ENCODE assay signal across 2 fruit fly cellular contexts in genomic region chr3R:4992227-4992737, dm6.
TF ChIP-seq lines count a peak whose summit lies in the region.

No protein-coding gene starts in this region.

TF ChIP-seq in whole organism, embryonic, 481 proteins besides CTCF, POLR2A, EP300 and RAD21 (continued from another document and continues in another):
- TF ChIP-seq slp2 (GFP tag; optimal IDR thresholded peaks at IDR 0.05; lab: Kevin White, UChicago), result no peak
- no peak for TF ChIP-seq Mrtf (GFP tag; IDR thresholded peaks at IDR 0.05; lab: Robert Waterston, UW)
- peak; percentile 37 for TF ChIP-seq Nf-YB (GFP tag; optimal IDR thresholded peaks at IDR 0.05; lab: Kevin White, UChicago)
- no peak for TF ChIP-seq eyg (GFP tag; optimal IDR thresholded peaks at IDR 0.05; lab: Kevin White, UChicago)
- TF ChIP-seq Hmr (GFP tag; optimal IDR thresholded peaks at IDR 0.05; lab: Kevin White, UChicago), result peak; percentile 25
- peak; percentile 16 for TF ChIP-seq oc (tag; optimal IDR thresholded peaks at IDR 0.05; lab: Kevin White, UChicago)
- no peak for TF ChIP-seq CG6854 (GFP tag; optimal IDR thresholded peaks at IDR 0.05; lab: Kevin White, UChicago)
- no peak for TF ChIP-seq Dek (tag; optimal IDR thresholded peaks at IDR 0.05; lab: Kevin White, UChicago)
- peak; percentile 70 for TF ChIP-seq CrebB (tag; optimal IDR thresholded peaks at IDR 0.05; lab: Kevin White, UChicago)
- TF ChIP-seq CG4328 (GFP tag; optimal IDR thresholded peaks at IDR 0.05; lab: Kevin White, UChicago), result peak; percentile 48
- TF ChIP-seq CG11504 (tag; optimal IDR thresholded peaks at IDR 0.05; lab: Kevin White, UChicago), result peak; percentile 41
- TF ChIP-seq D (optimal IDR thresholded peaks at IDR 0.05; lab: Kevin White, UChicago), result no peak
- TF ChIP-seq D (GFP tag; optimal IDR thresholded peaks at IDR 0.05; lab: Kevin White, UChicago), result peak; percentile 69
- TF ChIP-seq Atf6 (GFP tag; IDR thresholded peaks at IDR 0.05; lab: Robert Waterston, UW), result no peak
- TF ChIP-seq CG17385 (GFP tag; optimal IDR thresholded peaks at IDR 0.05; lab: Kevin White, UChicago), result peak; percentile 39
- TF ChIP-seq tup (GFP tag; optimal IDR thresholded peaks at IDR 0.05; lab: Kevin White, UChicago), result peak; percentile 56
- peak; percentile 45 for TF ChIP-seq CG8924 (tag; optimal IDR thresholded peaks at IDR 0.05; lab: Kevin White, UChicago)
- peak; percentile 14 for TF ChIP-seq CG10147 (GFP tag; optimal IDR thresholded peaks at IDR 0.05; lab: Kevin White, UChicago)
- no peak for TF ChIP-seq HmgD (GFP tag; optimal IDR thresholded peaks at IDR 0.05; lab: Kevin White, UChicago)
- no peak for TF ChIP-seq gsb (GFP tag; IDR thresholded peaks at IDR 0.05; lab: Robert Waterston, UW)
- no peak for TF ChIP-seq MBD-R2 (GFP tag; IDR thresholded peaks at IDR 0.05; lab: Robert Waterston, UW)
- TF ChIP-seq caup (GFP tag; optimal IDR thresholded peaks at IDR 0.05; lab: Kevin White, UChicago; ENCODE audit: severe bottlenecking), result peak; percentile 79
- TF ChIP-seq CG11696 (GFP tag; IDR thresholded peaks at IDR 0.05; lab: Robert Waterston, UW), result 0 out of 2 replicates have a peak, but pooled peaks have one; percentile 32
- peak; percentile 90 for TF ChIP-seq sd (tag; optimal IDR thresholded peaks at IDR 0.05; lab: Kevin White, UChicago)
- no peak for TF ChIP-seq CG12391 (tag; optimal IDR thresholded peaks at IDR 0.05; lab: Kevin White, UChicago)
- peak; percentile 63 for TF ChIP-seq cad (GFP tag; optimal IDR thresholded peaks at IDR 0.05; lab: Kevin White, UChicago)
- TF ChIP-seq Camta (GFP tag; optimal IDR thresholded peaks at IDR 0.05; lab: Kevin White, UChicago), result peak; percentile 34
- 0 out of 4 replicates have a peak, but pooled peaks have one; percentile 49 for TF ChIP-seq chinmo (GFP tag; IDR thresholded peaks at IDR 0.05; lab: Robert Waterston, UW; ENCODE audit: partially characterized antibody)
- TF ChIP-seq dysf (GFP tag; IDR thresholded peaks at IDR 0.05; lab: Robert Waterston, UW), result peak; percentile 40; the same call in 1 of the 3 replicates
- no peak for TF ChIP-seq zf30C (GFP tag; optimal IDR thresholded peaks at IDR 0.05; lab: Kevin White, UChicago)
- TF ChIP-seq dmrt99B (tag; optimal IDR thresholded peaks at IDR 0.05; lab: Kevin White, UChicago), result peak; percentile 58
- TF ChIP-seq Aef1 (GFP tag; IDR thresholded peaks at IDR 0.05; lab: Robert Waterston, UW), result no peak
- TF ChIP-seq H2.0 (GFP tag; IDR thresholded peaks at IDR 0.05; lab: Robert Waterston, UW), result 0 out of 2 replicates have a peak, but pooled peaks have one; percentile 10
- no peak for TF ChIP-seq CG5245 (GFP tag; optimal IDR thresholded peaks at IDR 0.05; lab: Kevin White, UChicago)
- 0 out of 3 replicates have a peak, but pooled peaks have one; percentile 13 for TF ChIP-seq z (GFP tag; IDR thresholded peaks at IDR 0.05; lab: Robert Waterston, UW)
- TF ChIP-seq hkb (optimal IDR thresholded peaks at IDR 0.05; lab: Kevin White, UChicago), result no peak
- 0 out of 2 replicates have a peak, but pooled peaks have one; percentile 16 for TF ChIP-seq hkb (GFP tag; IDR thresholded peaks at IDR 0.05; lab: Robert Waterston, UW)
- no peak for TF ChIP-seq her (GFP tag; optimal IDR thresholded peaks at IDR 0.05; lab: Kevin White, UChicago)
- peak; percentile 47 for TF ChIP-seq jumu (GFP tag; optimal IDR thresholded peaks at IDR 0.05; lab: Kevin White, UChicago)
- TF ChIP-seq zfh2 (GFP tag; optimal IDR thresholded peaks at IDR 0.05; lab: Kevin White, UChicago), result no peak
- TF ChIP-seq CG3838 (GFP tag; optimal IDR thresholded peaks at IDR 0.05; lab: Kevin White, UChicago), result peak; percentile 16
- TF ChIP-seq CG10209 (GFP tag; optimal IDR thresholded peaks at IDR 0.05; lab: Kevin White, UChicago), result peak; percentile 64
- no peak for TF ChIP-seq CG1602 (GFP tag; optimal IDR thresholded peaks at IDR 0.05; lab: Kevin White, UChicago)
- TF ChIP-seq YL-1 (GFP tag; optimal IDR thresholded peaks at IDR 0.05; lab: Kevin White, UChicago), result no peak
- peak; percentile 73 for TF ChIP-seq CG2875 (GFP tag; optimal IDR thresholded peaks at IDR 0.05; lab: Kevin White, UChicago)
- peak; percentile 36 for TF ChIP-seq CG17186 (GFP tag; optimal IDR thresholded peaks at IDR 0.05; lab: Kevin White, UChicago)
- no peak for TF ChIP-seq Gug (GFP tag; IDR thresholded peaks at IDR 0.05; lab: Robert Waterston, UW)
- TF ChIP-seq tin (GFP tag; optimal IDR thresholded peaks at IDR 0.05; lab: Kevin White, UChicago), result no peak
- TF ChIP-seq CG7786 (GFP tag; optimal IDR thresholded peaks at IDR 0.05; lab: Kevin White, UChicago), result no peak
- TF ChIP-seq CG33213 (GFP tag; optimal IDR thresholded peaks at IDR 0.05; lab: Kevin White, UChicago), result no peak
- TF ChIP-seq CG32772 (GFP tag; IDR thresholded peaks at IDR 0.05; lab: Robert Waterston, UW), result no peak
- peak; percentile 33 for TF ChIP-seq CG13775 (GFP tag; optimal IDR thresholded peaks at IDR 0.05; lab: Kevin White, UChicago)
- TF ChIP-seq crol (GFP tag; IDR thresholded peaks at IDR 0.05; lab: Robert Waterston, UW), result peak; percentile 98
- no peak for TF ChIP-seq Fer3 (tag; optimal IDR thresholded peaks at IDR 0.05; lab: Kevin White, UChicago)
- peak; percentile 1 for TF ChIP-seq CG1603 (tag; optimal IDR thresholded peaks at IDR 0.05; lab: Kevin White, UChicago)
- peak; percentile 19 for TF ChIP-seq HHEX (GFP tag; optimal IDR thresholded peaks at IDR 0.05; lab: Kevin White, UChicago)
- TF ChIP-seq CG2678 (tag; optimal IDR thresholded peaks at IDR 0.05; lab: Kevin White, UChicago), result peak; percentile 60
- peak; percentile 82 for TF ChIP-seq sens-2 (GFP tag; IDR thresholded peaks at IDR 0.05; lab: Robert Waterston, UW)
- no peak for TF ChIP-seq CG11560 (tag; IDR thresholded peaks at IDR 0.05; lab: Robert Waterston, UW)
- no peak for TF ChIP-seq Trl (optimal IDR thresholded peaks at IDR 0.05; lab: Kevin White, UChicago)
- TF ChIP-seq Trl (GFP tag; optimal IDR thresholded peaks at IDR 0.05; lab: Kevin White, UChicago), result peak; percentile 31
- peak; percentile 95; the same call in 2 of the 3 replicates for TF ChIP-seq CG2199 (GFP tag; IDR thresholded peaks at IDR 0.05; lab: Robert Waterston, UW)
- TF ChIP-seq Xrp1 (GFP tag; IDR thresholded peaks at IDR 0.05; lab: Robert Waterston, UW), result peak; percentile 69
- no peak for TF ChIP-seq chn (GFP tag; optimal IDR thresholded peaks at IDR 0.05; lab: Kevin White, UChicago)
- no peak for TF ChIP-seq CG16815 (GFP tag; optimal IDR thresholded peaks at IDR 0.05; lab: Kevin White, UChicago)
- TF ChIP-seq CG8359 (GFP tag; optimal IDR thresholded peaks at IDR 0.05; lab: Kevin White, UChicago; ENCODE audit: borderline replicate concordance), result peak; percentile 46

TF ChIP-seq in whole organism, prepupa, 60 proteins besides CTCF, POLR2A, EP300 and RAD21 (continued from another document):
- TF ChIP-seq Hr39 (GFP tag; optimal IDR thresholded peaks at IDR 0.05; lab: Kevin White, UChicago) (no peak), CG7368 (GFP tag; optimal IDR thresholded peaks at IDR 0.05; lab: Kevin White, UChicago) (no peak), topi (GFP tag; optimal IDR thresholded peaks at IDR 0.05; lab: Kevin White, UChicago) (no peak), fkh (GFP tag; optimal IDR thresholded peaks at IDR 0.05; lab: Kevin White, UChicago) (peak; percentile 99), pdm3 (GFP tag; optimal IDR thresholded peaks at IDR 0.05; lab: Kevin White, UChicago) (no peak), CG8319 (GFP tag; optimal IDR thresholded peaks at IDR 0.05; lab: Kevin White, UChicago) (no peak), vri (GFP tag; optimal IDR thresholded peaks at IDR 0.05; lab: Kevin White, UChicago) (peak; percentile 48), dsx (GFP tag; optimal IDR thresholded peaks at IDR 0.05; lab: Kevin White, UChicago; ENCODE audit: poor library complexity, severe bottlenecking) (no peak), OdsH (GFP tag; optimal IDR thresholded peaks at IDR 0.05; lab: Kevin White, UChicago) (no peak), CG8632 (GFP tag; optimal IDR thresholded peaks at IDR 0.05; lab: Kevin White, UChicago) (no peak), CG3919 (GFP tag; optimal IDR thresholded peaks at IDR 0.05; lab: Kevin White, UChicago) (no peak), CG10669 (GFP tag; optimal IDR thresholded peaks at IDR 0.05; lab: Kevin White, UChicago) (no peak), net (GFP tag; optimal IDR thresholded peaks at IDR 0.05; lab: Kevin White, UChicago) (no peak), fd59A (GFP tag; optimal IDR thresholded peaks at IDR 0.05; lab: Kevin White, UChicago) (no peak), svp (GFP tag; lab: Kevin White, UChicago) (peak; percentile 53), Sox15 (GFP tag; optimal IDR thresholded peaks at IDR 0.05; lab: Kevin White, UChicago) (no peak), Lpt (GFP tag; optimal IDR thresholded peaks at IDR 0.05; lab: Kevin White, UChicago) (no peak), Hr4 (GFP tag; optimal IDR thresholded peaks at IDR 0.05; lab: Kevin White, UChicago) (no peak), esn (GFP tag; optimal IDR thresholded peaks at IDR 0.05; lab: Kevin White, UChicago) (peak; percentile 16)
TF ChIP-seq in whole organism, prepupa: peak in this region for 7.
